Fruit fly (Drosophila melanogaster) whole organism, embryonic: ENCODE results near the gene nol.
A peak's percentile ranks its signal among the peaks of the same experiment; 100 is the strongest.

Source experiments
- B-H1 ChIP-seq: fragments of 200-800 bp; sonication (Bioruptor generic); IDR thresholded peaks from 3 replicates; pipeline ENCODE4 v1.3.6; 2022; ENCODE audit warnings: missing biosample characterization, missing genetic modification characterization
- CG10462 ChIP-seq: fragments of 200-800 bp; sonication (Bioruptor generic); optimal IDR thresholded peaks from 2 replicates; lab custom pipeline; 2016; ENCODE audit warnings: missing biosample characterization, missing genetic modification characterization
- CG10543 ChIP-seq: fragments of 200-800 bp; sonication (Bioruptor generic); optimal IDR thresholded peaks from 3 replicates; lab custom pipeline; 2017; ENCODE audit warnings: missing biosample characterization, mild to moderate bottlenecking, missing genetic modification characterization, moderate library complexity
- CG11247 ChIP-seq: fragments of 200-800 bp; sonication (Bioruptor generic); IDR thresholded peaks from 2 replicates; pipeline ENCODE4 v1.3.6; 2022; ENCODE audit warnings: missing biosample characterization, missing genetic modification characterization
- CG14710 ChIP-seq: fragments of 200-800 bp; sonication (Bioruptor generic); optimal IDR thresholded peaks from 3 replicates; lab custom pipeline; 2019; ENCODE audit warnings: missing biosample characterization, mild to moderate bottlenecking, missing genetic modification characterization, moderate library complexity
- CG15514 ChIP-seq: fragments of 200-800 bp; sonication (Bioruptor generic); optimal IDR thresholded peaks from 3 replicates; lab custom pipeline; 2017; ENCODE audit warnings: missing biosample characterization, missing genetic modification characterization, mild to moderate bottlenecking, moderate library complexity, missing genetic modification reagents
- CG16813 ChIP-seq: fragments of 200-800 bp; sonication (Bioruptor generic); IDR thresholded peaks from 3 replicates; pipeline ENCODE4 v1.3.6; 2022; ENCODE audit warnings: missing biosample characterization, missing genetic modification characterization; ENCODE audit not compliant: partially characterized antibody
- CG18599 ChIP-seq: fragments of 200-800 bp; sonication (Bioruptor generic); optimal IDR thresholded peaks from 3 replicates; lab custom pipeline; 2017; ENCODE audit warnings: missing biosample characterization, missing genetic modification characterization, mild to moderate bottlenecking, moderate library complexity, missing genetic modification reagents
- CG4730 ChIP-seq: fragments of 200-800 bp; sonication (Bioruptor generic); IDR thresholded peaks from 2 replicates; pipeline ENCODE4 v1.3.6; 2022; ENCODE audit warnings: missing biosample characterization, missing genetic modification characterization
- CG4854 ChIP-seq: fragments of 200-800 bp; sonication (Bioruptor generic); optimal IDR thresholded peaks from 2 replicates; lab custom pipeline; 2016; ENCODE audit warnings: missing biosample characterization, missing genetic modification characterization, inconsistent platforms
- CG5180 ChIP-seq: fragments of 200-800 bp; sonication (Bioruptor generic); optimal IDR thresholded peaks from 3 replicates; lab custom pipeline; 2017; ENCODE audit warnings: missing biosample characterization, missing genetic modification characterization, mild to moderate bottlenecking, moderate library complexity, missing genetic modification reagents
- CG8089 ChIP-seq: fragments of 200-800 bp; sonication (Bioruptor generic); optimal IDR thresholded peaks from 3 replicates; lab custom pipeline; 2016; ENCODE audit warnings: missing biosample characterization, missing genetic modification characterization
- CG9437 ChIP-seq: fragments of 200-800 bp; sonication (Bioruptor generic); optimal IDR thresholded peaks from 2 replicates; lab custom pipeline; 2018; ENCODE audit warnings: missing biosample characterization, mild to moderate bottlenecking, missing genetic modification characterization
- Dad ChIP-seq: fragments of 200-800 bp; sonication (Bioruptor generic); optimal IDR thresholded peaks from 3 replicates; lab custom pipeline; 2016; ENCODE audit warnings: missing biosample characterization, missing genetic modification characterization
- E2f2 ChIP-seq: fragments of 200-800 bp; sonication (Bioruptor generic); IDR thresholded peaks from 2 replicates; pipeline ENCODE4 v1.3.6; 2022; ENCODE audit warnings: missing biosample characterization, missing genetic modification characterization
- H15 ChIP-seq: fragments of 200-800 bp; sonication (Bioruptor generic); IDR thresholded peaks from 3 replicates; pipeline ENCODE4 v1.3.6; 2022; ENCODE audit warnings: missing biosample characterization, missing genetic modification characterization
- Hsf ChIP-seq: fragments of 200-800 bp; sonication (Bioruptor generic); optimal IDR thresholded peaks from 3 replicates; lab custom pipeline; 2016; ENCODE audit warnings: missing biosample characterization, missing genetic modification characterization
- Med ChIP-seq: fragments of 200-800 bp; sonication (Bioruptor generic); peaks from one replicate; lab custom pipeline; 2016; ENCODE audit warnings: missing biosample characterization, missing genetic modification characterization, mild to moderate bottlenecking, inconsistent platforms, moderate library complexity
- Meics ChIP-seq: fragments of 200-800 bp; sonication (Bioruptor generic); optimal IDR thresholded peaks from 2 replicates; lab custom pipeline; 2017; ENCODE audit warnings: missing biosample characterization, mild to moderate bottlenecking, missing genetic modification characterization
- Nf-YB ChIP-seq: fragments of 200-800 bp; sonication (Bioruptor generic); optimal IDR thresholded peaks from 3 replicates; lab custom pipeline; 2019; ENCODE audit warnings: missing biosample characterization, mild to moderate bottlenecking, missing genetic modification characterization, moderate library complexity
- Rfx ChIP-seq: fragments of 200-800 bp; sonication (Bioruptor generic); IDR thresholded peaks from 2 replicates; pipeline ENCODE4 v1.3.6; 2022; ENCODE audit warnings: missing biosample characterization, missing genetic modification characterization
- Side ChIP-seq: fragments of 200-800 bp; sonication (Bioruptor generic); optimal IDR thresholded peaks from 2 replicates; lab custom pipeline; 2016; ENCODE audit warnings: missing biosample characterization, missing genetic modification characterization
- Six4 ChIP-seq: fragments of 200-800 bp; sonication (Bioruptor generic); optimal IDR thresholded peaks from 2 replicates; lab custom pipeline; 2016; ENCODE audit warnings: missing biosample characterization, missing genetic modification characterization
- Vsx1 ChIP-seq: fragments of 200-800 bp; sonication (Bioruptor generic); optimal IDR thresholded peaks from 2 replicates; lab custom pipeline; 2017; ENCODE audit warnings: missing biosample characterization, mild to moderate bottlenecking, missing genetic modification characterization, missing genetic modification reagents
- abd-A ChIP-seq: fragments of 200-800 bp; sonication (Bioruptor generic); optimal IDR thresholded peaks from 3 replicates; lab custom pipeline; 2019; ENCODE audit warnings: missing biosample characterization, mild to moderate bottlenecking, missing genetic modification characterization, moderate library complexity
- amos ChIP-seq: fragments of 200-800 bp; sonication (Bioruptor generic); IDR thresholded peaks from 2 replicates; pipeline ENCODE4 v1.3.6; 2022; ENCODE audit warnings: missing biosample characterization, missing genetic modification characterization; ENCODE audit not compliant: partially characterized antibody
- ase ChIP-seq: fragments of 200-800 bp; sonication (Bioruptor generic); IDR thresholded peaks from 3 replicates; pipeline ENCODE4 v1.3.6; 2022; ENCODE audit warnings: missing biosample characterization, missing genetic modification characterization
- bowl ChIP-seq: fragments of 200-800 bp; sonication (Bioruptor generic); IDR thresholded peaks from 2 replicates; pipeline ENCODE4 v1.3.6; 2022; ENCODE audit warnings: missing biosample characterization, missing genetic modification characterization
- bsh ChIP-seq, 2 experiments: fragments of 200-800 bp; sonication (Bioruptor generic); optimal IDR thresholded peaks; 2 replicates each; lab custom pipeline; 2017 to 2018; ENCODE audit warnings: mild to moderate bottlenecking in 2 of 2, missing biosample characterization in 2 of 2, missing genetic modification characterization in 2 of 2, moderate library complexity in 1 of 2
- cwo ChIP-seq: fragments of 200-800 bp; sonication (Bioruptor generic); optimal IDR thresholded peaks from 3 replicates; lab custom pipeline; 2017; ENCODE audit warnings: missing biosample characterization, missing genetic modification characterization, mild to moderate bottlenecking, moderate library complexity, missing genetic modification reagents
- dmrt99B ChIP-seq: fragments of 200-800 bp; sonication (Bioruptor generic); optimal IDR thresholded peaks from 2 replicates; lab custom pipeline; 2018; ENCODE audit warnings: missing biosample characterization, mild to moderate bottlenecking, missing genetic modification characterization, moderate library complexity
- dysf ChIP-seq: fragments of 200-800 bp; sonication (Bioruptor generic); IDR thresholded peaks from 3 replicates; pipeline ENCODE4 v1.3.6; 2022; ENCODE audit warnings: missing biosample characterization, missing genetic modification characterization
- en ChIP-seq: fragments of 200-800 bp; sonication (Bioruptor generic); optimal IDR thresholded peaks from 2 replicates; lab custom pipeline; 2016; ENCODE audit warnings: missing biosample characterization, missing genetic modification characterization
- fd96Cb ChIP-seq: fragments of 200-800 bp; sonication (Bioruptor generic); optimal IDR thresholded peaks from 2 replicates; lab custom pipeline; 2018; ENCODE audit warnings: missing biosample characterization, mild to moderate bottlenecking, missing genetic modification characterization, moderate library complexity
- gce ChIP-seq: fragments of 200-800 bp; sonication (Bioruptor generic); IDR thresholded peaks from 3 replicates; pipeline ENCODE4 v1.3.6; 2022; ENCODE audit warnings: missing biosample characterization, missing genetic modification characterization
- hb ChIP-seq: fragments of 200-800 bp; sonication (Bioruptor generic); IDR thresholded peaks from 3 replicates; pipeline ENCODE4 v1.3.6; 2022; ENCODE audit warnings: missing biosample characterization, missing genetic modification characterization; ENCODE audit not compliant: partially characterized antibody
- kay ChIP-seq: fragments of 200-800 bp; sonication (Bioruptor generic); optimal IDR thresholded peaks from 2 replicates; lab custom pipeline; 2016; ENCODE audit warnings: missing biosample characterization, missing genetic modification characterization
- lab ChIP-seq: fragments of 200-800 bp; sonication (Bioruptor generic); optimal IDR thresholded peaks from 3 replicates; lab custom pipeline; 2017; ENCODE audit warnings: missing biosample characterization, missing genetic modification characterization, mild to moderate bottlenecking, moderate library complexity, missing genetic modification reagents
- mam ChIP-seq: fragments of 200-800 bp; sonication (Bioruptor generic); optimal IDR thresholded peaks from 3 replicates; lab custom pipeline; 2016; ENCODE audit warnings: missing biosample characterization, missing genetic modification characterization
- nom ChIP-seq: fragments of 200-800 bp; sonication (Bioruptor generic); optimal IDR thresholded peaks from 2 replicates; lab custom pipeline; 2017; ENCODE audit warnings: missing biosample characterization, missing genetic modification characterization, mild to moderate bottlenecking, moderate library complexity, missing genetic modification reagents
- onecut ChIP-seq: fragments of 200-800 bp; sonication (Bioruptor generic); IDR thresholded peaks from 2 replicates; pipeline ENCODE4 v1.3.6; 2022; ENCODE audit warnings: missing biosample characterization, missing genetic modification characterization
- rib ChIP-seq: fragments of 200-800 bp; sonication (Bioruptor generic); IDR thresholded peaks from 2 replicates; pipeline ENCODE4 v1.3.6; 2022; ENCODE audit warnings: missing biosample characterization, missing genetic modification characterization
- shn ChIP-seq: fragments of 200-800 bp; sonication (Bioruptor generic); optimal IDR thresholded peaks from 3 replicates; lab custom pipeline; 2016; ENCODE audit warnings: missing biosample characterization, missing genetic modification characterization
- slp2 ChIP-seq: fragments of 200-800 bp; sonication (Bioruptor generic); optimal IDR thresholded peaks from 2 replicates; lab custom pipeline; 2016; ENCODE audit warnings: missing biosample characterization, missing genetic modification characterization
- sqz ChIP-seq: fragments of 200-800 bp; sonication (Bioruptor generic); optimal IDR thresholded peaks from 3 replicates; lab custom pipeline; 2018; ENCODE audit warnings: missing biosample characterization, mild to moderate bottlenecking, missing genetic modification characterization
- tin ChIP-seq: fragments of 200-800 bp; sonication (Bioruptor generic); optimal IDR thresholded peaks from 3 replicates; lab custom pipeline; 2016; ENCODE audit warnings: missing biosample characterization, missing genetic modification characterization
- twi ChIP-seq: fragments of 200-800 bp; optimal IDR thresholded peaks from 2 replicates; lab custom pipeline; 2019; ENCODE audit warnings: missing biosample characterization, mild to moderate bottlenecking, missing genetic modification characterization, moderate library complexity
- unpg ChIP-seq: fragments of 200-800 bp; sonication (Bioruptor generic); optimal IDR thresholded peaks from 3 replicates; lab custom pipeline; 2018; ENCODE audit warnings: missing biosample characterization, mild to moderate bottlenecking, missing genetic modification characterization, moderate library complexity

Gene nol

DNA sequence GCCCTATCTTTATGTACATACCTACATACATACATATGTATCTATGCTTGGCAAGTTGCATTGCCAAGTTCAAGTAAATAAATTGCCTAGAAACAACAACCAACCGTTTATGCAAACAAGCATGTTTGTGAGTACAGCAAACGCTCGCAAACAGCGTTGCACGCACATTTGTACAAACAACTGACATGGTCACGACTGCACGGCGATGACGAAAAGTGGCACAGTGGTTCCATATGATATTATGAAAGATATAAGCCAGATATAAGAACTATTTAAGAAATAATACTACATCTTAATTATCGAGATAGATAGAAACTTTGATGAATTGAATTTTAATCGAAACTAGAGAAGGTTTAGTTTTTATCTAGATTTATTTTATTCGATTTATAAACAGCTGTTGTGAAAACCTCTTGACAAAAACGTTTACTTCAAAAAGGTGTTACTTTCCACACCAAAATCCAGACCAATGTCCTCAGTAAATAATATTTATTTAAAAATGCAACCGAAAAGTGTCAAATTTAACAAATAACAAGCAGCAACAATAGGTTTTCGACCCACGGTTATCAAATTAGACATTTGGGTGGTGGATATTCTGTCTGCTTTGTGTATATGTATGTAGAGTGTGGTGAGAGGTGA is 40.7 kb upstream of the nol start (continued):
- TF ChIP-seq sqz (GFP tag; lab: Kevin White, UChicago) (peak; percentile 86), CG8089 (peak; percentile 69), twi (tag; lab: Kevin White, UChicago) (peak; percentile 81), CG10462 (GFP tag; lab: Kevin White, UChicago) (peak; percentile 92), mam (GFP tag; lab: Kevin White, UChicago) (peak; percentile 71), CG15514 (GFP tag; lab: Kevin White, UChicago) (peak; percentile 68), CG4730 (GFP tag; lab: Robert Waterston, UW) (peak; percentile 49), CG14710 (tag; lab: Kevin White, UChicago) (peak; percentile 91), E2f2 (GFP tag; lab: Robert Waterston, UW) (peak; percentile 72), Nf-YB (GFP tag; lab: Kevin White, UChicago) (peak; percentile 83), hb (GFP tag; lab: Robert Waterston, UW) (no peak), slp2 (GFP tag; lab: Kevin White, UChicago) (peak; percentile 80), B-H1 (GFP tag; lab: Robert Waterston, UW) (peak; percentile 50), bowl (GFP tag; lab: Robert Waterston, UW) (no peak), H15 (peak; percentile 49), tin (GFP tag; lab: Kevin White, UChicago) (peak; percentile 87), CG16813 (GFP tag; lab: Robert Waterston, UW) (peak; percentile 49; the same call in 1 of the 3 replicates), CG5180 (GFP tag; lab: Kevin White, UChicago) (peak; percentile 86), dysf (peak; percentile 87; the same call in 1 of the 3 replicates), CG4854 (GFP tag; lab: Kevin White, UChicago) (peak; percentile 73), cwo (GFP tag; lab: Kevin White, UChicago) (peak; percentile 87), Vsx1 (peak; percentile 83), Hsf (GFP tag; lab: Kevin White, UChicago) (peak; percentile 93), fd96Cb (peak; percentile 89), bsh (GFP tag; optimal IDR thresholded peaks at IDR 0.05; lab: Kevin White, UChicago) (peak; percentile 58 to 89), rib (GFP tag; lab: Robert Waterston, UW) (no peak), lab (peak; percentile 89), CG10543 (GFP tag; lab: Kevin White, UChicago) (peak; percentile 65), abd-A (tag; lab: Kevin White, UChicago) (peak; percentile 10), amos (no peak), nom (GFP tag; lab: Kevin White, UChicago) (no peak), Rfx (GFP tag; lab: Robert Waterston, UW) (peak; percentile 58), Six4 (peak; percentile 92), CG11247 (GFP tag; lab: Robert Waterston, UW) (peak; percentile 58; the same call in 1 of the 2 replicates), onecut (GFP tag; lab: Robert Waterston, UW) (peak; percentile 79), dmrt99B (tag; lab: Kevin White, UChicago) (peak; percentile 94), Side (peak; percentile 77), Med (GFP tag; lab: Kevin White, UChicago) (peak; percentile 86), Dad (GFP tag; lab: Kevin White, UChicago) (peak; percentile 63), CG18599 (GFP tag; lab: Kevin White, UChicago) (peak; percentile 85), ase (peak; percentile 43), CG9437 (peak; percentile 96), unpg (peak; percentile 86), gce (GFP tag; lab: Robert Waterston, UW) (peak; percentile 59), Meics (peak; percentile 81), shn (GFP tag; lab: Kevin White, UChicago) (peak; percentile 67), en (GFP tag; lab: Kevin White, UChicago) (peak; percentile 34), kay (GFP tag; lab: Kevin White, UChicago) (peak; percentile 90)
